Worm (Caenorhabditis elegans) whole organism, mixed stage, embryonic: Measurements from ENCODE around the gene taf-13.

Experiments
- ceh-39 ChIP-seq: fragments of 150-350 bp; optimal IDR thresholded peaks from 2 replicates; lab custom pipeline; 2014; ENCODE audit warnings: missing biosample characterization, missing genetic modification characterization
- elt-1 ChIP-seq: sonication (generic microtip); optimal IDR thresholded peaks from 2 replicates; lab custom pipeline; 2017; ENCODE audit warnings: missing genetic modification characterization, mild to moderate bottlenecking, missing compliant biosample characterization, antibody characterized with exemption, moderate library complexity, borderline replicate concordance; ENCODE audit not compliant: insufficient read depth
- elt-3 ChIP-seq: fragments of 150-350 bp; optimal IDR thresholded peaks from 2 replicates; lab custom pipeline; 2014; ENCODE audit warnings: missing biosample characterization, missing genetic modification characterization
- lsy-2 ChIP-seq: fragments of 150-350 bp; optimal IDR thresholded peaks from 2 replicates; lab custom pipeline; 2014; ENCODE audit warnings: missing biosample characterization, missing genetic modification characterization
- pha-4 ChIP-seq: fragments of 150-350 bp; optimal IDR thresholded peaks from 2 replicates; lab custom pipeline; 2018; ENCODE audit warnings: missing biosample characterization, missing genetic modification reagents, missing genetic modification characterization
- unc-62 ChIP-seq: fragments of 150-350 bp; optimal IDR thresholded peaks from 2 replicates; lab custom pipeline; 2014; ENCODE audit warnings: missing biosample characterization, missing genetic modification reagents, missing genetic modification characterization

DNA sequence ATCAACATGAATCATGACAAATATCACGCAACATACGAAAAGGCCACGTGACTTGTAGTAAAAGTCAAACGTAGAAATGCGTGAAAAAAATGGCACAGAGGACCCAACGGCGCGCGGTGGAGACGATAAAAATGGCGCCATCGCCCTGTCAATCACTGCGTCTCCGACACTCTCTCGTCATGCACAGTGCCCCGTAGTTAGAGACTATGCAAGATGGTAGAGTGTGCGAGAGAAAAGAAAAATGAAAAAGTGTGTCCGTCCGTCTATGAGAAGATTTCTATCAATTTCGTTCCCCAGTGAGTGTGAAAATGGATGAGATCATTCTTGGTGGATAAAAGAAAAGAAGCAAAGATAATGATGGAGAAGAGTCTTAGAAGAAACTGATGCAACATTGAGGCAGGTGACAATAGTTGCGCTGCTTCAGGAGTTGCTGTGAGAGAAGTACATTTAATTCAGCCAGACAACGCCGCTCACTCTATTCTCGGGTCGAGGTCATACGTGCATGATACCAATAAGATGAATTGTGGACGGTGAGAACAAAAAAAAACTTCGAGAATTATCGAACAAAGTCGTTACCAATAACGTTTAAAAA lies 49.8 kb downstream of the taf-13 start:
- TF ChIP-seq lsy-2: no peak
- peak; percentile 80 for TF ChIP-seq unc-62 (GFP tag; lab: Kevin White, UChicago)
- no peak for TF ChIP-seq elt-1 (tag; lab: Kevin White, UChicago)
- no peak for TF ChIP-seq ceh-39 (tag; lab: Kevin White, UChicago)
- no peak for TF ChIP-seq pha-4 (tag; lab: Kevin White, UChicago)
- no peak for TF ChIP-seq elt-3 (tag; lab: Kevin White, UChicago)
